Fruit fly (Drosophila melanogaster) Kc167 (cell line): ENCODE data around the gene Charon.

Experiments
- Myc ChIP-seq: fragments of >200 bp; optimal IDR thresholded peaks from 2 replicates; lab custom pipeline; 2017; ENCODE audit warnings: missing external identifiers
- Sin3A ChIP-seq: fragments of >200 bp; optimal IDR thresholded peaks from 2 replicates; lab custom pipeline; 2018; ENCODE audit warnings: missing external identifiers
- h ChIP-seq: fragments of >200 bp; optimal IDR thresholded peaks from 3 replicates; lab custom pipeline; 2018; ENCODE audit warnings: missing external identifiers
- insv ChIP-seq: fragments of >200 bp; optimal IDR thresholded peaks from 3 replicates; lab custom pipeline; 2018; ENCODE audit warnings: missing external identifiers
- psq ChIP-seq: fragments of >200 bp; optimal IDR thresholded peaks from 2 replicates; lab custom pipeline; 2017; ENCODE audit warnings: missing external identifiers
- ttk ChIP-seq: sonication (Bioruptor generic); optimal IDR thresholded peaks from 2 replicates; lab custom pipeline; 2017; ENCODE audit warnings: missing external identifiers

The Charon gene

dm6 chr2L:1158519-1159319, 13.9 kb downstream of the Charon start, which contains the start of gene Tango14:
Gene Tango14 (plus strand): TSS chr2L:1158661.
- TF ChIP-seq Myc (lab: Kevin White, UChicago): no peak

- TF ChIP-seq psq (lab: Kevin White, UChicago): no peak
- TF ChIP-seq ttk (lab: Kevin White, UChicago): no peak
- TF ChIP-seq Sin3A (lab: Kevin White, UChicago): peak; percentile 89
- TF ChIP-seq insv (lab: Kevin White, UChicago): no peak
Measured at dm6 chr2L:1157679-1158518, 14.7 kb downstream of the Charon start, which contains the start of gene capt. Gene capt (minus strand): TSS chr2L:1158262.

dm6 chr2L:1157357-1157678, 15.3 kb downstream of the Charon start:
- no peak for TF ChIP-seq Sin3A (lab: Kevin White, UChicago)
- TF ChIP-seq ttk (lab: Kevin White, UChicago): no peak
- TF ChIP-seq psq (lab: Kevin White, UChicago): no peak
- TF ChIP-seq h (lab: Kevin White, UChicago): no peak
- TF ChIP-seq Myc (lab: Kevin White, UChicago): no peak
- TF ChIP-seq insv (lab: Kevin White, UChicago): no peak

dm6 chr2L:1156592-1157249, 15.9 kb downstream of the Charon start:
- no peak for TF ChIP-seq Myc (lab: Kevin White, UChicago)
- no peak for TF ChIP-seq ttk (lab: Kevin White, UChicago)
- TF ChIP-seq psq (lab: Kevin White, UChicago): no peak
- no peak for TF ChIP-seq Sin3A (lab: Kevin White, UChicago)
- TF ChIP-seq h (lab: Kevin White, UChicago): no peak
- no peak for TF ChIP-seq insv (lab: Kevin White, UChicago)

dm6 chr2L:1152693-1153092, 19.9 kb downstream of the Charon start:
- no peak for TF ChIP-seq psq (lab: Kevin White, UChicago)
- TF ChIP-seq Sin3A (lab: Kevin White, UChicago): no peak
- TF ChIP-seq Myc (lab: Kevin White, UChicago): no peak
- no peak for TF ChIP-seq ttk (lab: Kevin White, UChicago)
- no peak for TF ChIP-seq h (lab: Kevin White, UChicago)
- no peak for TF ChIP-seq insv (lab: Kevin White, UChicago)

- no peak for TF ChIP-seq Myc (lab: Kevin White, UChicago)
Measured at dm6 chr2L:1150554-1150953, 22.1 kb downstream of the Charon start, which contains the start of the genes Tfb4 and Vps29. Gene Tfb4 (minus strand): TSS chr2L:1150677. Gene Vps29 (plus strand): TSS chr2L:1150766.

dm6 chr2L:1147656-1148055, 24.9 kb downstream of the Charon start:
- TF ChIP-seq ttk (lab: Kevin White, UChicago) (no peak), h (lab: Kevin White, UChicago) (no peak), Myc (lab: Kevin White, UChicago) (no peak)

dm6 chr2L:1144371-1145360, 27.9 kb downstream of the Charon start:
- TF ChIP-seq psq (lab: Kevin White, UChicago) (no peak), Sin3A (lab: Kevin White, UChicago) (no peak), h (lab: Kevin White, UChicago) (no peak)

dm6 chr2L:1143286-1143685, 29.3 kb downstream of the Charon start:
- TF ChIP-seq Myc (lab: Kevin White, UChicago): no peak
- TF ChIP-seq Sin3A (lab: Kevin White, UChicago): no peak
- TF ChIP-seq psq (lab: Kevin White, UChicago): no peak
- no peak for TF ChIP-seq ttk (lab: Kevin White, UChicago)
- no peak for TF ChIP-seq h (lab: Kevin White, UChicago)
- TF ChIP-seq insv (lab: Kevin White, UChicago): no peak

dm6 chr2L:1142730-1143281, 29.8 kb downstream of the Charon start, which contains the start of gene MFS3:
Gene MFS3 (plus strand): TSS chr2L:1143201.
- TF ChIP-seq ttk (lab: Kevin White, UChicago): no peak
- TF ChIP-seq h (lab: Kevin White, UChicago): no peak
- TF ChIP-seq insv (lab: Kevin White, UChicago): no peak
